Worm (Caenorhabditis elegans) whole organism, young adult: ENCODE measurements around the gene T25E4.2.

Source experiments
- B0019.2 ChIP-seq: fragments of 200-800 bp; sonication (Bioruptor generic); conservative IDR thresholded peaks from 2 replicates; pipeline ENCODE4 v1.3.6; 2022; ENCODE audit warnings: missing genetic modification reagents, missing genetic modification characterization, missing compliant biosample characterization
- F49E8.2 ChIP-seq: sonication (generic microtip); optimal IDR thresholded peaks from 3 replicates; lab custom pipeline; 2017; ENCODE audit warnings: missing genetic modification characterization, mild to moderate bottlenecking, missing compliant biosample characterization, antibody characterized with exemption, moderate library complexity; ENCODE audit not compliant: insufficient read depth
- attf-3 ChIP-seq: fragments of 200-800 bp; sonication (Bioruptor generic); conservative IDR thresholded peaks from 2 replicates; pipeline ENCODE4 v1.3.6; 2022; ENCODE audit warnings: missing genetic modification reagents, missing genetic modification characterization, missing compliant biosample characterization
- attf-5 ChIP-seq: fragments of 200-800 bp; sonication (Bioruptor generic); optimal IDR thresholded peaks from 2 replicates; lab custom pipeline; 2018; ENCODE audit warnings: mild to moderate bottlenecking, missing genetic modification characterization, missing compliant biosample characterization
- ceh-91 ChIP-seq: fragments of 200-800 bp; sonication (Bioruptor generic); IDR thresholded peaks from 2 replicates; pipeline ENCODE4 v1.3.6; 2022; ENCODE audit warnings: missing genetic modification reagents, missing genetic modification characterization, missing compliant biosample characterization
- gei-17 ChIP-seq: fragments of 200-800 bp; sonication (Bioruptor generic); optimal IDR thresholded peaks from 2 replicates; lab custom pipeline; 2018; ENCODE audit warnings: mild to moderate bottlenecking, missing genetic modification characterization, missing compliant biosample characterization
- lin-26 ChIP-seq: fragments of 200-800 bp; sonication (Bioruptor generic); IDR thresholded peaks from 2 replicates; pipeline ENCODE4 v1.3.6; 2022; ENCODE audit warnings: missing genetic modification reagents, missing genetic modification characterization, missing compliant biosample characterization
- nfya-1 ChIP-seq: sonication (generic microtip); optimal IDR thresholded peaks from 2 replicates; lab custom pipeline; 2017; ENCODE audit warnings: antibody characterized with exemption, missing compliant biosample characterization, missing genetic modification characterization, borderline replicate concordance; ENCODE audit not compliant: insufficient read depth
- pha-4 ChIP-seq: fragments of 150-350 bp; sonication (generic microtip); optimal IDR thresholded peaks from 2 replicates; lab custom pipeline; 2014; ENCODE audit warnings: missing biosample characterization, missing genetic modification reagents, missing genetic modification characterization
- sdz-38 ChIP-seq: sonication (generic microtip); optimal IDR thresholded peaks from 2 replicates; lab custom pipeline; 2016; ENCODE audit warnings: missing genotype, missing genetic modification characterization, missing compliant biosample characterization
- tlf-1 ChIP-seq: fragments of 200-800 bp; sonication (Bioruptor generic); optimal IDR thresholded peaks from 2 replicates; lab custom pipeline; 2018; ENCODE audit warnings: mild to moderate bottlenecking, missing genetic modification characterization, missing compliant biosample characterization
- unc-130 ChIP-seq: sonication (generic microtip); optimal IDR thresholded peaks from 2 replicates; lab custom pipeline; 2016; ENCODE audit warnings: missing genetic modification reagents, missing genetic modification characterization, missing compliant biosample characterization
- unc-62 ChIP-seq: fragments of 150-350 bp; optimal IDR thresholded peaks from 2 replicates; lab custom pipeline; 2014; ENCODE audit warnings: missing biosample characterization, missing genetic modification reagents, missing genetic modification characterization
- zim-3 ChIP-seq: sonication (generic microtip); optimal IDR thresholded peaks from 2 replicates; lab custom pipeline; 2017; ENCODE audit warnings: mild to moderate bottlenecking, missing genetic modification characterization, moderate library complexity, missing compliant biosample characterization

DNA sequence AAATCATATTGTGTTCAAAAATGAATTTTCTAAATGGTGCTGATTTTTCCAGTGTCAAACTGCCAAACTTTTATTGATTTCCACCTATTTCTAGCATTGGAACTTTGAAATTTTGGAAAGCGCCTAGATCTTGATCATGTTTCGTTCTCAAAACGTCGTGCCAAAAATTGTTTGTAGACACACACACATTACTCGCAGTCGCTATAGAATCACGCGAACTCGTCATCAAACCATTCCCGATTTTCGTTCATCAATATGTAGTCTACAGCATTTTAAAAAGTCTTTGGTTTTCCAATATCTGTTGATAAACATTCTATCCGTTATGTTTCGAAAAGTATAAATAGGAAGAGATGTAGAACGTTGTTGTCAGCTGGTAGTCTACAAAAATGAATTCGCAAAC lies 11.9 kb downstream of the T25E4.2 start, which contains the start of the genes C17C3.1 and C17C3.15:
- no peak for TF ChIP-seq unc-62 (GFP tag; lab: Kevin White, UChicago)
- no peak for TF ChIP-seq ceh-91 (GFP tag; lab: Robert Waterston, UW)
- no peak for TF ChIP-seq F49E8.2 (tag; lab: Kevin White, UChicago)
- no peak for TF ChIP-seq nfya-1
- TF ChIP-seq attf-3 (GFP tag; lab: Robert Waterston, UW): no peak
- no peak for TF ChIP-seq tlf-1 (GFP tag; lab: Kevin White, UChicago)
- no peak for TF ChIP-seq B0019.2 (GFP tag; lab: Robert Waterston, UW)
- TF ChIP-seq sdz-38 (tag; lab: Kevin White, UChicago): no peak
- TF ChIP-seq attf-5 (GFP tag; lab: Kevin White, UChicago): no peak
- no peak for TF ChIP-seq gei-17 (GFP tag; lab: Kevin White, UChicago)
- TF ChIP-seq lin-26 (GFP tag; lab: Robert Waterston, UW): no peak
- TF ChIP-seq unc-130 (GFP tag; lab: Kevin White, UChicago): no peak
- TF ChIP-seq pha-4 (tag; lab: Kevin White, UChicago): no peak
- no peak for TF ChIP-seq zim-3 (tag; lab: Kevin White, UChicago)
